Fruit fly (Drosophila melanogaster): ENCODE results near the gene PolrMT.

PolrMT gene

dm6 chr2L:1108029-1108688 lies at the start of gene PolrMT, which contains the start of gene CG14339 (continued):
- TF ChIP-seq CG9727 (GFP tag; optimal IDR thresholded peaks at IDR 0.05) (peak; percentile 32), Ets65A (GFP tag) (peak; percentile 76), knrl (GFP tag; IDR thresholded peaks at IDR 0.05; ENCODE audit: partially characterized antibody) (peak; percentile 26; the same call in 1 of the 3 replicates), Hmr (GFP tag; optimal IDR thresholded peaks at IDR 0.05) (peak; percentile 45), ci (GFP tag; IDR thresholded peaks at IDR 0.05) (0 out of 3 replicates have a peak, but pooled peaks have one; percentile 15), Dip3 (GFP tag; optimal IDR thresholded peaks at IDR 0.05) (peak; percentile 13), Hsf (GFP tag; optimal IDR thresholded peaks at IDR 0.05) (peak; percentile 56), CG11085 (GFP tag; IDR thresholded peaks at IDR 0.05) (no peak), CG14050 (GFP tag; IDR thresholded peaks at IDR 0.05) (no peak), fd96Cb (tag; optimal IDR thresholded peaks at IDR 0.05) (no peak), Sry-δ (GFP tag; optimal IDR thresholded peaks at IDR 0.05) (peak; percentile 36), scrt (GFP tag; optimal IDR thresholded peaks at IDR 0.05) (no peak), Trl (optimal IDR thresholded peaks at IDR 0.05) (no peak), Trl (GFP tag; optimal IDR thresholded peaks at IDR 0.05) (peak; percentile 54), CG10462 (GFP tag; optimal IDR thresholded peaks at IDR 0.05) (peak; percentile 87), nom (GFP tag; optimal IDR thresholded peaks at IDR 0.05) (no peak), D19B (GFP tag; optimal IDR thresholded peaks at IDR 0.05) (no peak), CG42726 (GFP tag; IDR thresholded peaks at IDR 0.05; ENCODE audit: partially characterized antibody) (peak; percentile 56; the same call in 1 of the 2 replicates), CG18599 (GFP tag; optimal IDR thresholded peaks at IDR 0.05) (no peak), CG13424 (tag; optimal IDR thresholded peaks at IDR 0.05) (peak; percentile 29), CG9932 (GFP tag; IDR thresholded peaks at IDR 0.05) (peak; percentile 47), ap (GFP tag; IDR thresholded peaks at IDR 0.05) (no peak), CG9609 (GFP tag; optimal IDR thresholded peaks at IDR 0.05) (peak; percentile 54), Mes4 (GFP tag; optimal IDR thresholded peaks at IDR 0.05) (peak; percentile 49), seq (GFP tag; IDR thresholded peaks at IDR 0.05) (no peak), CG17328 (GFP tag; IDR thresholded peaks at IDR 0.05) (0 out of 2 replicates have a peak, but pooled peaks have one; percentile 11), ken (GFP tag; IDR thresholded peaks at IDR 0.05) (0 out of 3 replicates have a peak, but pooled peaks have one; percentile 14), sens-2 (GFP tag; IDR thresholded peaks at IDR 0.05) (no peak; the same call in 1 of the 2 replicates), GATAe (GFP tag; conservative IDR thresholded peaks at IDR 0.05) (no peak), CG7556 (GFP tag; optimal IDR thresholded peaks at IDR 0.05) (no peak), tio (GFP tag; optimal IDR thresholded peaks at IDR 0.05) (no peak), Mad (GFP tag; optimal IDR thresholded peaks at IDR 0.05) (no peak), luna (GFP tag; optimal IDR thresholded peaks at IDR 0.05) (peak; percentile 48), sug (tag; optimal IDR thresholded peaks at IDR 0.05) (peak; percentile 83), CG10147 (GFP tag; optimal IDR thresholded peaks at IDR 0.05) (no peak), hth (optimal IDR thresholded peaks at IDR 0.05) (no peak), ewg (GFP tag; optimal IDR thresholded peaks at IDR 0.05) (peak; percentile 57), vnd (GFP tag; IDR thresholded peaks at IDR 0.05; ENCODE audit: partially characterized antibody) (no peak), amos (GFP tag; IDR thresholded peaks at IDR 0.05; ENCODE audit: partially characterized antibody) (peak; percentile 35; the same call in 1 of the 2 replicates), Bgb (GFP tag; IDR thresholded peaks at IDR 0.05; ENCODE audit: partially characterized antibody) (no peak), Fer1 (GFP tag; optimal IDR thresholded peaks at IDR 0.05) (peak; percentile 48), sens (GFP tag) (peak; percentile 96), CG10979 (tag; optimal IDR thresholded peaks at IDR 0.05) (peak; percentile 24), Doc2 (GFP tag; IDR thresholded peaks at IDR 0.05) (no peak), NFAT (GFP tag; IDR thresholded peaks at IDR 0.05) (0 out of 2 replicates have a peak, but pooled peaks have one; percentile 25), CG18619 (GFP tag; optimal IDR thresholded peaks at IDR 0.05) (peak; percentile 13), CG10565 (GFP tag; optimal IDR thresholded peaks at IDR 0.05) (no peak), wek (GFP tag; optimal IDR thresholded peaks at IDR 0.05) (no peak), CG7987 (GFP tag; optimal IDR thresholded peaks at IDR 0.05) (peak; percentile 8), CG33557 (GFP tag; optimal IDR thresholded peaks at IDR 0.05) (peak; percentile 4)
